Fruit fly (Drosophila melanogaster) whole organism, wandering third instar larva: ENCODE data around the gene Drak.

Source experiments
- Abd-B ChIP-seq: fragments of >200 bp; optimal IDR thresholded peaks from 2 replicates; lab custom pipeline; 2017; ENCODE audit warnings: missing biosample characterization, missing genetic modification characterization
- CG32264 ChIP-seq: fragments of 200-800 bp; sonication (Bioruptor generic); optimal IDR thresholded peaks from 2 replicates; lab custom pipeline; 2016; ENCODE audit warnings: missing biosample characterization, missing genetic modification characterization
- CG9705 ChIP-seq: fragments of 200-800 bp; sonication (Bioruptor generic); optimal IDR thresholded peaks from 2 replicates; lab custom pipeline; 2018; ENCODE audit warnings: missing biosample characterization, mild to moderate bottlenecking, missing genetic modification characterization
- CrebA ChIP-seq: fragments of 200-800 bp; sonication (Bioruptor generic); optimal IDR thresholded peaks from 2 replicates; lab custom pipeline; 2016; ENCODE audit warnings: missing biosample characterization, mild to moderate bottlenecking, missing genetic modification characterization, borderline replicate concordance
- Dfd ChIP-seq: fragments of >200 bp; optimal IDR thresholded peaks from 2 replicates; lab custom pipeline; 2017; ENCODE audit warnings: missing biosample characterization, missing genetic modification characterization
- Dif ChIP-seq: fragments of 200-275, 200-300 bp; sonication (Bioruptor generic); optimal IDR thresholded peaks from 2 replicates; lab custom pipeline; 2018; ENCODE audit warnings: missing biosample characterization, missing genetic modification characterization; ENCODE audit not compliant: partially characterized antibody
- GATAd ChIP-seq: sonication (Bioruptor generic); optimal IDR thresholded peaks from 2 replicates; lab custom pipeline; 2016; ENCODE audit warnings: missing biosample characterization, missing genetic modification characterization
- HLH106 ChIP-seq: fragments of 200-800 bp; optimal IDR thresholded peaks from 3 replicates; lab custom pipeline; 2019; ENCODE audit warnings: missing biosample characterization, mild to moderate bottlenecking, missing genetic modification characterization, moderate library complexity
- Hnf4 ChIP-seq: fragments of 200-800 bp; sonication (Bioruptor generic); optimal IDR thresholded peaks from 2 replicates; lab custom pipeline; 2016; ENCODE audit warnings: missing biosample characterization, mild to moderate bottlenecking, missing genetic modification characterization
- Hr78 ChIP-seq: fragments of >200 bp; optimal IDR thresholded peaks from 2 replicates; lab custom pipeline; 2017; ENCODE audit warnings: missing biosample characterization, missing genetic modification characterization
- Hr83 ChIP-seq: fragments of 200-300 bp; sonication (Bioruptor generic); optimal IDR thresholded peaks from 2 replicates; lab custom pipeline; 2016; ENCODE audit warnings: missing biosample characterization, mild to moderate bottlenecking, missing genetic modification characterization, moderate library complexity; ENCODE audit not compliant: poor library complexity, severe bottlenecking
- Mio ChIP-seq: sonication (Bioruptor generic); optimal IDR thresholded peaks from 2 replicates; lab custom pipeline; 2016; ENCODE audit warnings: missing biosample characterization, missing genetic modification characterization
- Myc ChIP-seq: fragments of >200 bp; optimal IDR thresholded peaks from 2 replicates; lab custom pipeline; 2017
- N ChIP-seq: fragments of >200 bp; optimal IDR thresholded peaks from 2 replicates; lab custom pipeline; 2018; ENCODE audit warnings: missing biosample characterization, missing external identifiers, missing genetic modification characterization
- OdsH ChIP-seq: fragments of 200-800 bp; sonication (Bioruptor generic); optimal IDR thresholded peaks from 2 replicates; lab custom pipeline; 2016; ENCODE audit warnings: missing biosample characterization, mild to moderate bottlenecking, missing genetic modification characterization
- Rel ChIP-seq, 2 experiments: fragments of 200-800 bp; sonication (Bioruptor generic) in 1 of 2; optimal IDR thresholded peaks; 2 replicates in 1 of 2; 3 replicates in 1 of 2; lab custom pipeline; 2016 to 2019; ENCODE audit warnings: mild to moderate bottlenecking in 2 of 2, missing biosample characterization in 2 of 2, missing genetic modification characterization in 2 of 2, moderate library complexity in 1 of 2
- Sp1 ChIP-seq: fragments of 200-800 bp; sonication (Bioruptor generic); optimal IDR thresholded peaks from 3 replicates; lab custom pipeline; 2019; ENCODE audit warnings: missing biosample characterization, mild to moderate bottlenecking, missing genetic modification characterization, moderate library complexity
- br ChIP-seq: fragments of 200-800 bp; sonication (Bioruptor generic); optimal IDR thresholded peaks from 2 replicates; lab custom pipeline; 2016; ENCODE audit warnings: missing biosample characterization, missing genetic modification characterization
- brk ChIP-seq: fragments of 200-800 bp; sonication (Bioruptor generic); optimal IDR thresholded peaks from 2 replicates; lab custom pipeline; 2016; ENCODE audit warnings: missing biosample characterization, mild to moderate bottlenecking, missing genetic modification characterization
- dl ChIP-seq, 2 experiments: fragments of 175-275, 200-275 bp in 1 of 2; fragments of 200-275 bp in 1 of 2; sonication (Bioruptor generic); optimal IDR thresholded peaks; lab custom pipeline; 2018; ENCODE audit warnings: mild to moderate bottlenecking in 2 of 2, missing biosample characterization in 2 of 2, missing genetic modification characterization in 2 of 2, moderate library complexity in 2 of 2; ENCODE audit not compliant: partially characterized antibody in 2 of 2, insufficient read depth in 1 of 2
- dmrt93B ChIP-seq: fragments of 200-800 bp; sonication (Bioruptor generic); optimal IDR thresholded peaks from 2 replicates; lab custom pipeline; 2018; ENCODE audit warnings: missing biosample characterization, mild to moderate bottlenecking, missing genetic modification characterization
- dsf ChIP-seq: sonication (Bioruptor generic); optimal IDR thresholded peaks from 2 replicates; lab custom pipeline; 2016; ENCODE audit warnings: missing biosample characterization, missing genetic modification characterization, borderline replicate concordance
- ey ChIP-seq: fragments of 200-800 bp; sonication (Bioruptor generic); optimal IDR thresholded peaks from 2 replicates; lab custom pipeline; 2016; ENCODE audit warnings: missing biosample characterization, missing genetic modification characterization
- foxo ChIP-seq, 2 experiments: fragments of 200-800 bp; sonication (Bioruptor generic); optimal IDR thresholded peaks; 2 replicates in 1 of 2; 3 replicates in 1 of 2; lab custom pipeline; 2016 to 2017; ENCODE audit warnings: missing biosample characterization in 2 of 2, missing genetic modification characterization in 2 of 2
- fru ChIP-seq: fragments of 200-800 bp; sonication (Bioruptor generic); optimal IDR thresholded peaks from 3 replicates; lab custom pipeline; 2016; ENCODE audit warnings: missing biosample characterization, mild to moderate bottlenecking, missing genetic modification characterization
- h ChIP-seq: fragments of 200-800 bp; sonication (Bioruptor generic); optimal IDR thresholded peaks from 3 replicates; lab custom pipeline; 2016; ENCODE audit warnings: missing biosample characterization, mild to moderate bottlenecking, missing genetic modification characterization
- jim ChIP-seq: fragments of 175-275, 200-325 bp; sonication (Bioruptor generic); optimal IDR thresholded peaks from 2 replicates; lab custom pipeline; 2016; ENCODE audit warnings: missing biosample characterization, mild to moderate bottlenecking, missing genetic modification characterization
- lola ChIP-seq: fragments of >200 bp; optimal IDR thresholded peaks from 2 replicates; lab custom pipeline; 2017; ENCODE audit warnings: missing biosample characterization, missing genetic modification characterization
- pan ChIP-seq: fragments of >200 bp; optimal IDR thresholded peaks from 2 replicates; lab custom pipeline; 2017
- psq ChIP-seq: fragments of 200-800 bp; sonication (Bioruptor generic); optimal IDR thresholded peaks from 3 replicates; lab custom pipeline; 2017; ENCODE audit warnings: missing biosample characterization, mild to moderate bottlenecking, missing genetic modification characterization, moderate library complexity
- rgr ChIP-seq: fragments of 200-800 bp; sonication (Bioruptor generic); optimal IDR thresholded peaks from 3 replicates; lab custom pipeline; 2016; ENCODE audit warnings: missing biosample characterization, mild to moderate bottlenecking, missing genetic modification characterization
- sv ChIP-seq: fragments of 200-800 bp; sonication (Bioruptor generic); optimal IDR thresholded peaks from 3 replicates; lab custom pipeline; 2016; ENCODE audit warnings: missing biosample characterization, missing genetic modification characterization
- tai ChIP-seq: sonication (Bioruptor generic); optimal IDR thresholded peaks from 2 replicates; lab custom pipeline; 2016; ENCODE audit warnings: missing biosample characterization, missing genetic modification characterization
- usp ChIP-seq: fragments of >200 bp; optimal IDR thresholded peaks from 2 replicates; lab custom pipeline; 2017; ENCODE audit warnings: missing biosample characterization, missing genetic modification characterization
- woc ChIP-seq: sonication (Bioruptor generic); optimal IDR thresholded peaks from 2 replicates; lab custom pipeline; 2016; ENCODE audit warnings: missing biosample characterization, mild to moderate bottlenecking, missing genetic modification characterization

Gene Drak

DNA sequence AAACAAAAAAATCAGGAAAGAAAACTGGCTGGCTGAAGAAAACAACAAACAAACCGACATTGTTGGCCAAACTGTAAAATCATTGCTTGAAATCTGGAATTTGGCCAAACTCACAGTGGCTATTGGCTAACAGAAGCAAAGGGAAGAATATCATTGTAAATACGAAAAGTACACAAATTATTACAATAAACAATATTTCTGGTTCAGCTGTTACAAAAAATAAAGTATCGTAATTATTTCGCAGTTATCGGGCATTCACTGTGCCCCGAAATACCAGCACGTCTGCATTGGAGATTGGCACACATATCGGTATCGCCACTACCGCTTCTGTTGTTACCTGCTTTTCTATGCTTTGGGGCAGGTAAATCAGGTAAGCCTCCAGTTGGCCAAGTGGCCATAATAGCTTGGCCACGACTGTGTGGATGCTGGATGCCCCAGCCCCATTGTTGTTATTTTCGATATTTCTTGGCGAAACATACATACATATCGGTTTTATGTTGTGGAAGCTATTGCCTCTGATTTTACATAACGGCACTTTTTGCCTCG, 41.8 kb upstream of the Drak start:
- TF ChIP-seq Hnf4 (GFP tag; lab: Kevin White, UChicago) (peak; percentile 61), rgr (GFP tag; lab: Kevin White, UChicago) (peak; percentile 49), h (GFP tag; lab: Kevin White, UChicago) (peak; percentile 65), dmrt93B (GFP tag; lab: Kevin White, UChicago) (peak; percentile 4), br (GFP tag; lab: Kevin White, UChicago) (peak; percentile 26), pan (lab: Kevin White, UChicago) (no peak), Dif (GFP tag; lab: Kevin White, UChicago) (no peak), foxo (GFP tag; optimal IDR thresholded peaks at IDR 0.05; lab: Kevin White, UChicago) (peak in 1 of 2 experiments; percentile 47), HLH106 (tag; lab: Kevin White, UChicago) (peak; percentile 29), ey (peak; percentile 32), OdsH (GFP tag; lab: Kevin White, UChicago) (peak; percentile 8), dsf (GFP tag; lab: Kevin White, UChicago) (no peak), fru (GFP tag; lab: Kevin White, UChicago) (peak; percentile 11)

DNA sequence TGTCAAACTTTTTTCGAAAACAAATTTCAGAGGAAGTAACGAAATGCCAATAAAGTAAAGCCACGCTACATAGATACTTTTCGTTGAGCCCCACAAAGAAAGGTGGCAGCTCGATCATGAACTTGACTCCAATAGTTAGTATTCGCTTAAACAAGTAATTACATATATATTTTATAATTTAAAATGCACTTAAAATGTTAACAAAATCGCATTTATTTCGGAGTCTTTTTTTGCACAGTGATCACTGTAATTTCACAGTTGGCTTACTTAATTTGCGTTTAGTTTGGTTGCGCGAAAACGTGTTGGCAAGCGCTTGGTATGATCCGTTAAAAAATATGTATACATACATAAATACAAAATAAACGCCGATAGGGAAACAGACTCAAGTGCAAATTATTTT, 41.3 kb upstream of the Drak start:
- TF ChIP-seq jim: no peak
- no peak for TF ChIP-seq Dfd (GFP tag; lab: Kevin White, UChicago)
- TF ChIP-seq Rel (GFP tag; optimal IDR thresholded peaks at IDR 0.05; lab: Kevin White, UChicago): no peak
- TF ChIP-seq Rel (tag; optimal IDR thresholded peaks at IDR 0.05; lab: Kevin White, UChicago): no peak
- no peak for TF ChIP-seq CG9705 (GFP tag; lab: Kevin White, UChicago)
- TF ChIP-seq Hr83 (GFP tag; lab: Kevin White, UChicago): no peak
- TF ChIP-seq lola (GFP tag; lab: Kevin White, UChicago): no peak
- TF ChIP-seq woc: no peak
- TF ChIP-seq ey: no peak
- TF ChIP-seq CrebA (GFP tag; lab: Kevin White, UChicago): no peak
- TF ChIP-seq, all 38 proteins: peak for 0

DNA sequence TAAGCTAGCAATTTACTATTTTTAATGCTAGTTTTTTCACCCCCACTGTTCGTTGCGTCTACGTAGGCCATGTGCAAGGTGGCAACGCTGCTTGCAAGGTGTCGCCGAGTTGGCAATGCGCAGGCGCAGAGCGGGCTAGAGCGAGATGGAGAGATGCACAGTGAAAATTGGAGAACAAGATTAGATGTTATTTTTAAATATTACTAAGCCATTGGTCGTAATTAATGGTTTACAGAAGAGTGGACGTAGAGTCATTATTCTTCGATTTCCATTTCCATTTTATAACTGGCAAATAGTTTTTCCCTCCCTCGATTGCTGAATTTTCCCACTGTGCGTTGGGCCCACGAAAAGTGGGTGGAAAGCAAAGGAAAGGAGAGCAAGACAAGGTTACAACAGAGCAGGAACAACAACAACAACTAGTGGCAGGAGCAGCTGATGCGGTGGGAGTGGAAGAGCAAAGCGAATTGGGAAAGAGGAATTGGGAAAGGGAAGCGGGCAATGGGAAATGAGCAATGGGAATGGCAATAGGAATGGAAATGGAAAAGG, 40.0 kb upstream of the Drak start:
- TF ChIP-seq Hr83 (GFP tag; lab: Kevin White, UChicago): no peak
- no peak for TF ChIP-seq Dif (GFP tag; lab: Kevin White, UChicago)
- peak; percentile 78 for TF ChIP-seq h (GFP tag; lab: Kevin White, UChicago)
- no peak for TF ChIP-seq N (GFP tag; lab: Kevin White, UChicago)
- TF ChIP-seq dsf (GFP tag; lab: Kevin White, UChicago): no peak
- TF ChIP-seq Hr78: no peak
- no peak for TF ChIP-seq Mio (GFP tag; lab: Kevin White, UChicago)
- peak; percentile 60 for TF ChIP-seq Hnf4 (GFP tag; lab: Kevin White, UChicago)
- TF ChIP-seq fru (GFP tag; lab: Kevin White, UChicago): peak; percentile 83
- TF ChIP-seq br (GFP tag; lab: Kevin White, UChicago): peak; percentile 44
- TF ChIP-seq HLH106 (tag; lab: Kevin White, UChicago): peak; percentile 52
- TF ChIP-seq ey: peak; percentile 69
- TF ChIP-seq woc: peak; percentile 65
- no peak for TF ChIP-seq Myc
- TF ChIP-seq Rel (GFP tag; optimal IDR thresholded peaks at IDR 0.05; lab: Kevin White, UChicago): no peak
- TF ChIP-seq Rel (tag; optimal IDR thresholded peaks at IDR 0.05; lab: Kevin White, UChicago): no peak
- peak; percentile 7 for TF ChIP-seq CG32264 (GFP tag; lab: Kevin White, UChicago)
- peak; percentile 57 for TF ChIP-seq OdsH (GFP tag; lab: Kevin White, UChicago)
- TF ChIP-seq sv (GFP tag; lab: Kevin White, UChicago): peak; percentile 4
- no peak for TF ChIP-seq Abd-B (GFP tag; lab: Kevin White, UChicago)
- TF ChIP-seq dmrt93B (GFP tag; lab: Kevin White, UChicago): no peak
- no peak for TF ChIP-seq CG9705 (GFP tag; lab: Kevin White, UChicago)
- peak in 1 of 2 experiments; percentile 79 for TF ChIP-seq foxo (GFP tag; optimal IDR thresholded peaks at IDR 0.05; lab: Kevin White, UChicago)
- TF ChIP-seq brk: no peak
- TF ChIP-seq Sp1 (GFP tag; lab: Kevin White, UChicago): peak; percentile 21
- no peak for TF ChIP-seq dl (GFP tag; optimal IDR thresholded peaks at IDR 0.05; lab: Kevin White, UChicago; ENCODE audit: insufficient read depth in 1 of 2, partially characterized antibody in 2 of 2)
- TF ChIP-seq usp (GFP tag; lab: Kevin White, UChicago): no peak
- TF ChIP-seq Dfd (GFP tag; lab: Kevin White, UChicago): no peak
- no peak for TF ChIP-seq GATAd (GFP tag; lab: Kevin White, UChicago)
- TF ChIP-seq rgr (GFP tag; lab: Kevin White, UChicago): peak; percentile 78
- TF ChIP-seq tai (GFP tag; lab: Kevin White, UChicago): no peak
- peak; percentile 77 for TF ChIP-seq psq (GFP tag; lab: Kevin White, UChicago)
- TF ChIP-seq lola (GFP tag; lab: Kevin White, UChicago): no peak
- TF ChIP-seq jim: no peak
